Worm (Caenorhabditis elegans): Measurements from ENCODE around the gene znf-474.

Gene znf-474

ce11 chrX:12168765-12169164 lies 19.0 kb downstream of the znf-474 start:
- TF ChIP-seq mep-1 (tag; optimal IDR thresholded peaks at IDR 0.05) (peak; percentile 7), lin-39 (tag; optimal IDR thresholded peaks at IDR 0.05) (no peak), nhr-11 (tag; optimal IDR thresholded peaks at IDR 0.05) (no peak), unc-98 (GFP tag; IDR thresholded peaks at IDR 0.05) (no peak), lin-14 (GFP tag; optimal IDR thresholded peaks at IDR 0.05) (peak; percentile 0), elt-2 (tag; optimal IDR thresholded peaks at IDR 0.05) (no peak), dsc-1 (tag; optimal IDR thresholded peaks at IDR 0.05) (peak; percentile 22), nhr-71 (tag; optimal IDR thresholded peaks at IDR 0.05) (peak; percentile 6), swsn-7 (tag; optimal IDR thresholded peaks at IDR 0.05) (no peak), nhr-47 (tag; optimal IDR thresholded peaks at IDR 0.05) (no peak)

ce11 chrX:12169390-12169789 lies 19.7 kb downstream of the znf-474 start:
- TF ChIP-seq ceh-82 (tag; optimal IDR thresholded peaks at IDR 0.05) (no peak), zip-4 (GFP tag; optimal IDR thresholded peaks at IDR 0.05) (no peak), fos-1 (tag; optimal IDR thresholded peaks at IDR 0.05) (no peak)

- no peak for TF ChIP-seq unc-98 (GFP tag; IDR thresholded peaks at IDR 0.05)
- peak; percentile 27 for TF ChIP-seq ztf-4 (tag; optimal IDR thresholded peaks at IDR 0.05)
- no peak for TF ChIP-seq ceh-90 (tag; optimal IDR thresholded peaks at IDR 0.05)
- TF ChIP-seq jun-1 (tag; optimal IDR thresholded peaks at IDR 0.05), result peak; percentile 77
- TF ChIP-seq nhr-71 (tag; optimal IDR thresholded peaks at IDR 0.05), result peak; percentile 84
- no peak for TF ChIP-seq F16B12.6 (tag; optimal IDR thresholded peaks at IDR 0.05)
- TF ChIP-seq nhr-77 (tag; optimal IDR thresholded peaks at IDR 0.05), result peak; percentile 81
- TF ChIP-seq unc-30 (tag; optimal IDR thresholded peaks at IDR 0.05), result no peak
- TF ChIP-seq nhr-28 (tag; optimal IDR thresholded peaks at IDR 0.05), result no peak
- TF ChIP-seq mep-1 (tag; optimal IDR thresholded peaks at IDR 0.05), result peak; percentile 74
- peak; percentile 36 for TF ChIP-seq ama-1 (optimal IDR thresholded peaks at IDR 0.05)
- no peak for TF ChIP-seq alr-1 (tag; optimal IDR thresholded peaks at IDR 0.05; ENCODE audit: borderline replicate concordance)
- TF ChIP-seq snu-23 (GFP tag; optimal IDR thresholded peaks at IDR 0.05), result peak; percentile 78
- peak; percentile 56 for TF ChIP-seq fkh-10 (GFP tag; optimal IDR thresholded peaks at IDR 0.05)
- no peak for TF ChIP-seq nhr-84 (tag; optimal IDR thresholded peaks at IDR 0.05)
- no peak for TF ChIP-seq hlh-17 (GFP tag; optimal IDR thresholded peaks at IDR 0.05; ENCODE audit: borderline replicate concordance)
- peak; percentile 77 for TF ChIP-seq nhr-85 (tag)
- no peak for TF ChIP-seq aha-1 (tag; optimal IDR thresholded peaks at IDR 0.05)
- peak; percentile 78 for TF ChIP-seq rnt-1 (tag; optimal IDR thresholded peaks at IDR 0.05)
- peak; percentile 64 to 86 (median 75) for TF ChIP-seq ceh-82 (tag; optimal IDR thresholded peaks at IDR 0.05)
- TF ChIP-seq lir-3 (tag; optimal IDR thresholded peaks at IDR 0.05; ENCODE audit: poor library complexity), result no peak
- TF ChIP-seq pqm-1 (tag; optimal IDR thresholded peaks at IDR 0.05), result peak; percentile 18
- no peak for TF ChIP-seq ceh-63 (GFP tag; optimal IDR thresholded peaks at IDR 0.05)
- peak in 1 of 2 experiments; percentile 59 for TF ChIP-seq ztf-11 (tag; optimal IDR thresholded peaks at IDR 0.05)
- TF ChIP-seq nhr-11 (tag; optimal IDR thresholded peaks at IDR 0.05), result peak; percentile 54
- peak; percentile 95 for TF ChIP-seq lin-14 (GFP tag; optimal IDR thresholded peaks at IDR 0.05)
- TF ChIP-seq swsn-7 (tag; optimal IDR thresholded peaks at IDR 0.05), result peak; percentile 68
- peak; percentile 82 for TF ChIP-seq nhr-20 (tag; optimal IDR thresholded peaks at IDR 0.05)
- no peak for TF ChIP-seq ces-1 (GFP tag; optimal IDR thresholded peaks at IDR 0.05)
- peak; percentile 47 for TF ChIP-seq snpc-4 (tag; optimal IDR thresholded peaks at IDR 0.05)
- peak; percentile 35 for TF ChIP-seq mef-2 (tag; optimal IDR thresholded peaks at IDR 0.05)
- no peak for TF ChIP-seq C04F5.9 (tag; optimal IDR thresholded peaks at IDR 0.05)
- TF ChIP-seq dpl-1 (GFP tag; optimal IDR thresholded peaks at IDR 0.05), result peak in 2 of 3 experiments; percentile 27 to 31
- TF ChIP-seq C16A3.4 (tag; optimal IDR thresholded peaks at IDR 0.05), result peak; percentile 80
- TF ChIP-seq fkh-8 (tag; optimal IDR thresholded peaks at IDR 0.05), result peak; percentile 86
- TF ChIP-seq ceh-8 (GFP tag; optimal IDR thresholded peaks at IDR 0.05), result peak; percentile 70
- TF ChIP-seq efl-1 (optimal IDR thresholded peaks at IDR 0.05), result peak; percentile 48 to 76
- peak in 1 of 2 experiments; percentile 40 for TF ChIP-seq efl-1 (GFP tag; optimal IDR thresholded peaks at IDR 0.05 in 1 of 2)
- TF ChIP-seq pax-3 (tag; optimal IDR thresholded peaks at IDR 0.05), result peak; percentile 57
- peak; percentile 58 to 84 for TF ChIP-seq lsy-2 (tag; optimal IDR thresholded peaks at IDR 0.05)
- TF ChIP-seq blmp-1 (tag; optimal IDR thresholded peaks at IDR 0.05), result peak; percentile 68
- TF ChIP-seq lin-15B (tag; optimal IDR thresholded peaks at IDR 0.05), result no peak
Measured at ce11 chrX:12171631-12172348, 22.1 kb downstream of the znf-474 start, which contains the start of gene F57G12.1. TSS of gene F57G12.1 (minus strand) at chrX:12171681.

All from whole organism, L1 larva.